Fruit fly (Drosophila melanogaster) whole organism, prepupa: ENCODE data around the gene Npc1a.

ENCODE experiments used
- CG11762 ChIP-seq: fragments of 200-800 bp; sonication (Bioruptor generic); optimal IDR thresholded peaks from 3 replicates; lab custom pipeline; 2016; ENCODE audit warnings: missing biosample characterization, missing genetic modification characterization; ENCODE audit not compliant: insufficient read depth
- CG11902 ChIP-seq: fragments of 200-800 bp; sonication (Bioruptor generic); optimal IDR thresholded peaks from 3 replicates; lab custom pipeline; 2016; ENCODE audit warnings: missing biosample characterization, missing genetic modification characterization
- CG1621 ChIP-seq: fragments of 200-800 bp; sonication (Bioruptor generic); optimal IDR thresholded peaks from 3 replicates; lab custom pipeline; 2018; ENCODE audit warnings: missing biosample characterization, mild to moderate bottlenecking, missing genetic modification characterization
- CG16779 ChIP-seq: fragments of 200-800 bp; sonication (Bioruptor generic); optimal IDR thresholded peaks from 3 replicates; lab custom pipeline; 2017; ENCODE audit warnings: missing biosample characterization, mild to moderate bottlenecking, missing genetic modification characterization
- CG3032 ChIP-seq: fragments of 200-800 bp; optimal IDR thresholded peaks from 2 replicates; lab custom pipeline; 2019; ENCODE audit warnings: missing biosample characterization, mild to moderate bottlenecking, missing genetic modification characterization, moderate library complexity
- CG32006 ChIP-seq: fragments of 200-800 bp; sonication (Bioruptor generic); optimal IDR thresholded peaks from 3 replicates; lab custom pipeline; 2017; ENCODE audit warnings: missing biosample characterization, mild to moderate bottlenecking, missing genetic modification characterization
- CG34406 ChIP-seq: fragments of 200-800 bp; sonication (Bioruptor generic); optimal IDR thresholded peaks from 3 replicates; lab custom pipeline; 2016; ENCODE audit warnings: missing biosample characterization, missing genetic modification characterization
- CG4318 ChIP-seq: fragments of 200-800 bp; sonication (Bioruptor generic); optimal IDR thresholded peaks from 3 replicates; lab custom pipeline; 2017; ENCODE audit warnings: missing biosample characterization, mild to moderate bottlenecking, missing genetic modification characterization
- CG6163 ChIP-seq: fragments of 200-800 bp; sonication (Bioruptor generic); IDR thresholded peaks from 3 replicates; pipeline ENCODE4 v1.3.6; 2022; ENCODE audit warnings: missing biosample characterization, missing genetic modification characterization
- CG6792 ChIP-seq: fragments of 200-800 bp; sonication (Bioruptor generic); optimal IDR thresholded peaks from 3 replicates; lab custom pipeline; 2016; ENCODE audit warnings: missing biosample characterization, missing genetic modification characterization
- CG8119 ChIP-seq: fragments of 200-800 bp; sonication (Bioruptor generic); IDR thresholded peaks from 3 replicates; pipeline ENCODE4 v1.3.6; 2022; ENCODE audit warnings: missing biosample characterization, missing genetic modification characterization
- CG8632 ChIP-seq: fragments of 200-800 bp; sonication (Bioruptor generic); optimal IDR thresholded peaks from 3 replicates; lab custom pipeline; 2016; ENCODE audit warnings: missing biosample characterization, missing genetic modification characterization
- CG9139 ChIP-seq: fragments of 200-800 bp; sonication (Bioruptor generic); optimal IDR thresholded peaks from 3 replicates; lab custom pipeline; 2017; ENCODE audit warnings: missing biosample characterization, mild to moderate bottlenecking, missing genetic modification characterization
- Eip75B ChIP-seq: fragments of 200-800 bp; sonication (Bioruptor generic); optimal IDR thresholded peaks from 3 replicates; lab custom pipeline; 2016; ENCODE audit warnings: missing biosample characterization, missing genetic modification characterization
- Eip78C ChIP-seq: fragments of 200-800 bp; sonication (Bioruptor generic); peaks from one replicate; lab custom pipeline; 2016; ENCODE audit warnings: missing biosample characterization, missing genetic modification characterization
- Ets21C ChIP-seq: fragments of 200-800 bp; sonication (Bioruptor generic); optimal IDR thresholded peaks from 3 replicates; lab custom pipeline; 2016; ENCODE audit warnings: missing biosample characterization, missing genetic modification characterization
- Ets96B ChIP-seq: fragments of 200-800 bp; optimal IDR thresholded peaks from 2 replicates; lab custom pipeline; 2019; ENCODE audit warnings: missing biosample characterization, mild to moderate bottlenecking, missing genetic modification characterization, moderate library complexity
- Gug ChIP-seq: fragments of 200-800 bp; sonication (Bioruptor generic); IDR thresholded peaks from 2 replicates; pipeline ENCODE4 v1.3.6; 2022; ENCODE audit warnings: missing biosample characterization, missing genetic modification characterization
- Lpt ChIP-seq: fragments of 200-800 bp; sonication (Bioruptor generic); optimal IDR thresholded peaks from 3 replicates; lab custom pipeline; 2016; ENCODE audit warnings: missing biosample characterization, missing genetic modification characterization
- OdsH ChIP-seq: fragments of 200-800 bp; sonication (Bioruptor generic); optimal IDR thresholded peaks from 3 replicates; lab custom pipeline; 2016; ENCODE audit warnings: missing biosample characterization, missing genetic modification characterization
- Smox ChIP-seq: fragments of 200-800 bp; sonication (Bioruptor generic); optimal IDR thresholded peaks from 3 replicates; lab custom pipeline; 2016; ENCODE audit warnings: missing biosample characterization, missing genetic modification characterization
- Sox15 ChIP-seq: fragments of 200-800 bp; sonication (Bioruptor generic); optimal IDR thresholded peaks from 3 replicates; lab custom pipeline; 2016; ENCODE audit warnings: missing biosample characterization, missing genetic modification characterization
- achi ChIP-seq: fragments of 200-800 bp; sonication (Bioruptor generic); optimal IDR thresholded peaks from 3 replicates; lab custom pipeline; 2016; ENCODE audit warnings: missing biosample characterization, missing genetic modification characterization
- cyc ChIP-seq: fragments of 200-800 bp; sonication (Bioruptor generic); optimal IDR thresholded peaks from 3 replicates; lab custom pipeline; 2016; ENCODE audit warnings: missing biosample characterization, missing genetic modification characterization
- dac ChIP-seq: fragments of 200-800 bp; sonication (Bioruptor generic); optimal IDR thresholded peaks from 2 replicates; lab custom pipeline; 2017; ENCODE audit warnings: missing biosample characterization, mild to moderate bottlenecking, missing genetic modification characterization
- dsx ChIP-seq: fragments of 200-800 bp; optimal IDR thresholded peaks from 3 replicates; lab custom pipeline; 2019; ENCODE audit warnings: missing biosample characterization, mild to moderate bottlenecking, missing genetic modification characterization, moderate library complexity; ENCODE audit not compliant: poor library complexity, severe bottlenecking
- eg ChIP-seq: fragments of 200-800 bp; sonication (Bioruptor generic); IDR thresholded peaks from 3 replicates; pipeline ENCODE4 v1.3.6; 2022; ENCODE audit warnings: missing biosample characterization, missing genetic modification characterization
- esn ChIP-seq: fragments of 200-800 bp; sonication (Bioruptor generic); optimal IDR thresholded peaks from 2 replicates; lab custom pipeline; 2016; ENCODE audit warnings: missing biosample characterization, mild to moderate bottlenecking, missing genetic modification characterization, moderate library complexity
- fd59A ChIP-seq: fragments of 200-800 bp; sonication (Bioruptor generic); optimal IDR thresholded peaks from 2 replicates; lab custom pipeline; 2017; ENCODE audit warnings: missing biosample characterization, mild to moderate bottlenecking, missing genetic modification characterization, missing genetic modification reagents
- fkh ChIP-seq: fragments of 200-800 bp; sonication (Bioruptor generic); optimal IDR thresholded peaks from 3 replicates; lab custom pipeline; 2017; ENCODE audit warnings: missing biosample characterization, mild to moderate bottlenecking, missing genetic modification characterization, moderate library complexity
- lz ChIP-seq: fragments of 200-800 bp; sonication (Bioruptor generic); optimal IDR thresholded peaks from 3 replicates; lab custom pipeline; 2016; ENCODE audit warnings: missing biosample characterization, missing genetic modification characterization
- net ChIP-seq: fragments of 200-800 bp; sonication (Bioruptor generic); optimal IDR thresholded peaks from 3 replicates; lab custom pipeline; 2016; ENCODE audit warnings: missing biosample characterization, missing genetic modification characterization
- pdm3 ChIP-seq: fragments of 200-800 bp; sonication (Bioruptor generic); optimal IDR thresholded peaks from 3 replicates; lab custom pipeline; 2016; ENCODE audit warnings: missing biosample characterization, missing genetic modification characterization
- salr ChIP-seq, 2 experiments: fragments of 200-800 bp; sonication (Bioruptor generic); optimal IDR thresholded peaks; 3 replicates each; lab custom pipeline; 2016 to 2018; ENCODE audit warnings: missing biosample characterization in 2 of 2, missing genetic modification characterization in 2 of 2, mild to moderate bottlenecking in 1 of 2
- spab ChIP-seq: fragments of 200-800 bp; sonication (Bioruptor generic); optimal IDR thresholded peaks from 2 replicates; lab custom pipeline; 2017; ENCODE audit warnings: missing biosample characterization, mild to moderate bottlenecking, missing genetic modification characterization, missing genetic modification reagents
- ss ChIP-seq, 2 experiments: fragments of 200-800 bp; sonication (Bioruptor generic); optimal IDR thresholded peaks; 2 replicates in 1 of 2; 3 replicates in 1 of 2; lab custom pipeline; 2017 to 2018; ENCODE audit warnings: mild to moderate bottlenecking in 2 of 2, missing biosample characterization in 2 of 2, missing genetic modification characterization in 2 of 2, moderate library complexity in 1 of 2
- vri ChIP-seq: fragments of 200-800 bp; sonication (Bioruptor generic); optimal IDR thresholded peaks from 3 replicates; lab custom pipeline; 2016; ENCODE audit warnings: missing biosample characterization, mild to moderate bottlenecking, missing genetic modification characterization

Npc1a gene

DNA sequence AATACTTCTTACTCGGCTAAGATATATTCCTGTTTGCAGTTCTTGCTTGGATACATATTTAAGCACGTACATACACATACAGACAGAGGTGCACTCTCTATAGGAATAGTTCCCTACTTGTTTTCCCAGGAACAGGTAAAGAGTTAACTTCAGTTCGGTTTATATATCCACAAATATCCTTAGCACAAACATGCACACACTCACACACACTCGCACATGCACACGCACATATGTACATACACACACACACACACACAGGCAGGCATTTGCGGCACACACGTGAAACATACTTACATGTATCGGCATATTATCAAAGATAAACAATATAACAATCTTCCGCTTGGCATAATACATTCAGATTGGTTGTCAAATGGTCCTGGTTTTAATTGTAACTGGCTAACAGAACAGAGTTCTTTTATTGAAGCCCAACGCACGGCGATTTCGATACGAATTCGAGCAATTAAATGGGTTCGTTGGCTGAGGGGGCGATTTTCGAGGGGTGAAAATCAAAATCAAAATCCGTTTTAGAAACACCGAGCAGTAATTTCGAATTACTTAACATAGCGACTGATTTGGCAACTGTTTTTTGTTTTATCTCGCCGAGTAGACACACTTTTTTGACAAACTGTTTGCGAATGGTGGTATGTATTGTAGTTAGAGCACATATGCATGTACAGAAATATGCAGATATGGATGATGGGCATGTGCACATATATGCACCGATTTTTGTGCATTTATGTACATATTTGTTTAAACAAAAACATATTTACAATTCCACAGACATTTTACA lies 39.1 kb upstream of the Npc1a start:
- TF ChIP-seq Eip78C, result peak; percentile 83
- TF ChIP-seq cyc (GFP tag; lab: Kevin White, UChicago), result no peak

DNA sequence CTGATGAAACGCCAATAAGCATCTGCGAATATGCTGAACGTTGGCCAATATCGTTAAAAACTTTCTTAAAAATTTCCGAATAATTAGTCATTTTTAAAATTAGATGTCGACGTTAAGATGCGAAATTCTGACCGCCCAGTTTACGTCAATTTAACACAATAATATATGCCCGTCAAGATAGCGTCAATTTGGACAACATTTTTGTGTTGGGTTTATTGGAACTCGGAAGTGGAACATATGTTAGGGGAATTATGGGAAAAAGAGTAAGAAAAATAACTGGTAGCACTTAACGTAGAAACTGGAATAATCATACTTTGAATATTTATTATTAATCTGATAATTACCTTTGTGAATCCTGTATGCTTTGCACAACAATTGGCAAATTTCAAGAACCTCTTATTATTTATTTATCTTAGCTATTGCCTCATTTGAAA lies 34.7 kb upstream of the Npc1a start, which contains the start of gene CG5676:
CG5676 (minus strand) TSS at position 167 of the 434 bp plus-strand sequence.
- TF ChIP-seq CG11902 (GFP tag; lab: Kevin White, UChicago), result no peak
- no peak for TF ChIP-seq CG6163
- TF ChIP-seq CG4318 (GFP tag; lab: Kevin White, UChicago), result no peak
- no peak for TF ChIP-seq Sox15
- TF ChIP-seq cyc (GFP tag; lab: Kevin White, UChicago), result no peak
- TF ChIP-seq Ets21C (GFP tag; lab: Kevin White, UChicago), result no peak
- no peak for TF ChIP-seq Gug (GFP tag; lab: Robert Waterston, UW)
- TF ChIP-seq Eip75B (GFP tag; lab: Kevin White, UChicago), result no peak
- TF ChIP-seq ss (GFP tag; optimal IDR thresholded peaks at IDR 0.05; lab: Kevin White, UChicago), result no peak
- TF ChIP-seq pdm3 (GFP tag; lab: Kevin White, UChicago), result no peak
- TF ChIP-seq CG1621, result no peak
- TF ChIP-seq spab (GFP tag; lab: Kevin White, UChicago), result no peak
- TF ChIP-seq CG32006 (GFP tag; lab: Kevin White, UChicago), result no peak
- TF ChIP-seq achi (GFP tag; lab: Kevin White, UChicago), result no peak
- no peak for TF ChIP-seq CG34406 (GFP tag; lab: Kevin White, UChicago)
- no peak for TF ChIP-seq CG8119 (GFP tag; lab: Robert Waterston, UW)
- no peak for TF ChIP-seq CG16779 (tag; lab: Kevin White, UChicago)

DNA sequence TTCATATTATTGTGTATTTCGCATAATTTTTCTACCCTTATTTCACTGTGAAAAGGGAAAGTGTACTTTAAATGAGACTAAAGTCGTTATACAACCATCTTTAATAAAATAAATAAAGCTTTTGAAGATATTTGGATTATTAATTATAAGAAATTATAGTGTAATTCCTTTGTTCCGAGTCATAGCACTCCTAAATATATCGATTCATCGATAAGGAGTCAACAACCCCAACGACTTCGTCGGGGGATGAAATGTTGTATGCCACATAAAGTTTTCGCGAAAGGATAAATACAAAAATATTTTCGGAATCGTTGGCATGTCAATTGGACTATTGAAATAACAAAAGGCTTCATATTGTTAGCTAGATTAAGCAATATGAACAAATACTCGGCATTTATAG lies 30.6 kb upstream of the Npc1a start, which contains the start of gene Ror:
Ror (plus strand) TSS at position 252 of the 400 bp plus-strand sequence.
- TF ChIP-seq salr (GFP tag; optimal IDR thresholded peaks at IDR 0.05; lab: Kevin White, UChicago), result no peak
- no peak for TF ChIP-seq esn (GFP tag; lab: Kevin White, UChicago)
- TF ChIP-seq dac (GFP tag; lab: Kevin White, UChicago), result no peak
- no peak for TF ChIP-seq CG9139 (GFP tag; lab: Kevin White, UChicago)
- no peak for TF ChIP-seq OdsH
- TF ChIP-seq CG6792, result no peak
- no peak for TF ChIP-seq Ets96B
- TF ChIP-seq spab (GFP tag; lab: Kevin White, UChicago), result no peak
- TF ChIP-seq Sox15, result no peak
- TF ChIP-seq cyc (GFP tag; lab: Kevin White, UChicago), result no peak
- TF ChIP-seq Eip78C, result no peak
- no peak for TF ChIP-seq CG32006 (GFP tag; lab: Kevin White, UChicago)
- no peak for TF ChIP-seq net (GFP tag; lab: Kevin White, UChicago)
- no peak for TF ChIP-seq Smox
- TF ChIP-seq lz (GFP tag; lab: Kevin White, UChicago), result no peak
- TF ChIP-seq CG8632 (GFP tag; lab: Kevin White, UChicago), result no peak
- TF ChIP-seq vri (GFP tag; lab: Kevin White, UChicago), result no peak
- no peak for TF ChIP-seq Lpt
- TF ChIP-seq fd59A (GFP tag; lab: Kevin White, UChicago), result no peak
- TF ChIP-seq eg, result no peak

DNA sequence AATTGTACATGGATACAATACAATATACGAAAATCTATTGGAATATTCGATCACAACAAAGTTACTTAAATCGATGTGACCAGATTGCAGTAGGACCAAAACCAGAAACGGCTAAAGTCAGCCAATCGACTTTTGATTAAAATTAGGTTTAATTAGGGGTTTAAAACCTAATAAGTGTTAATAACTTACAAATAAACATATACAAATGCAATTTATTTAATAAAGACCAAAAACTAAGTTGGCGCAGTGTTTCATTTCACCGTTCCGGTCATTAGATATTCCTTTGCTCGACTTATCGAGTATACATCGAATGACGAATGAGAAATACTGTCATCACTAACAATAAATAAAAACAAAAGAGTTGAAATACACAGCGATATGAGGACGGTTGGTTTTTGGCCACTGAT lies 29.4 kb upstream of the Npc1a start, which contains the start of the genes bsk and CG31717:
bsk (minus strand) TSS at position 61 of the 407 bp plus-strand sequence.
CG31717 (plus strand) TSS at position 297 of the 407 bp plus-strand sequence.
- TF ChIP-seq CG3032 (tag; lab: Kevin White, UChicago) (no peak), fkh (GFP tag; lab: Kevin White, UChicago) (peak; percentile 36), Eip78C (peak; percentile 79), esn (GFP tag; lab: Kevin White, UChicago) (peak; percentile 6), dsx (peak; percentile 97), lz (GFP tag; lab: Kevin White, UChicago) (peak; percentile 10), CG11762 (no peak)
- TF ChIP-seq, all 60 proteins: peak for 5
